Fruit fly (Drosophila melanogaster): ENCODE results near the gene betaCOP.

The betaCOP gene

DNA sequence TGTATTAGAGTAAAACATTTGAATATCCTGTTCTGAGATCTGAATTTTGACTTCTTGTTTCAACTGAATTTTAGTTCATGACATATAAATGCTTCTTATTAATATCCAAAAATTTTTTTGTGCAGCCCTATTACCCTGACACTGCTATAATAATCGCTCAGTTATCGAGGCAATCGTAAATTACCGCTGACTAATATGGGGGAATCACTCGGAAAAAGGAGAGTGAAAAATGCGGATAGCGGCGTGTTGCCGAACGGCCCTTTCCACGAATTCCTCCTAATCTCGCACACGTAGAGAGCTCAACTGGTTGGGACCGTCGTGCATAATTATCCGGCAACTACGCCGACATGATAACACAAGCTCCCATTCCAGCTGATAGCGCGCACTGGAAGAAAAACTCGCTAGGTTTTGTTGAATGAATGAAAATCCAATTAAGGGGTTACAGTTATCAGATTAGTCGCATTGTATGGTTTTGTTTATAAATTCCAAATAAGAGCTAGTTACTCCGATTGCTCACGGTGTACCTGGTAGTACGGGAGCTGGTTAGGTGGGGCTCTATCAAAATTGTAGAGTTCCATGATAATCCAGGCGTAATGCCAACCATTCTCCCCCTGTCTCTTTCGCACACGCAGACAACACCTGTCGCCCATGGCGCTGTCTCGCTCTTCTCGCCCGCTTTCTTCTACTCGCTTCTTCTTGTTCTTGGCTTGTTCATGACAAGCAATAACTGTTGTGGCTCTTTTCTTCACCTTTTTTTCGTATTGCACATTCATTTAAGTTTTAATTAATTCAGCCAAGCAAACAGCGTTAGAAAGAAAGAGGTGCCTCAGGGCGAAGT lies 17.0 kb downstream of the betaCOP start (continued):
- TF ChIP-seq CG9437 (GFP tag; optimal IDR thresholded peaks at IDR 0.05): peak; percentile 13
- TF ChIP-seq Spps (tag; optimal IDR thresholded peaks at IDR 0.05): no peak
- peak; percentile 80 for TF ChIP-seq sens (GFP tag)
- 0 out of 2 replicates have a peak, but pooled peaks have one; percentile 17 for TF ChIP-seq danr (GFP tag; IDR thresholded peaks at IDR 0.05)
- no peak for TF ChIP-seq CG4424 (GFP tag; optimal IDR thresholded peaks at IDR 0.05)
- no peak for TF ChIP-seq hkb (optimal IDR thresholded peaks at IDR 0.05)
- peak; percentile 62 for TF ChIP-seq hkb (GFP tag; IDR thresholded peaks at IDR 0.05)
- peak; percentile 43 for TF ChIP-seq pb (GFP tag; optimal IDR thresholded peaks at IDR 0.05)
- TF ChIP-seq Fer2 (tag; optimal IDR thresholded peaks at IDR 0.05): peak; percentile 13
- no peak for TF ChIP-seq CG9797 (GFP tag; optimal IDR thresholded peaks at IDR 0.05)
- peak; percentile 59 for TF ChIP-seq CG13424 (tag; optimal IDR thresholded peaks at IDR 0.05)
- peak; percentile 72 for TF ChIP-seq Gug (GFP tag; IDR thresholded peaks at IDR 0.05)
- TF ChIP-seq Hr3 (GFP tag; optimal IDR thresholded peaks at IDR 0.05): peak; percentile 32
- TF ChIP-seq inv (GFP tag; IDR thresholded peaks at IDR 0.05; ENCODE audit: partially characterized antibody): no peak
- TF ChIP-seq toy (GFP tag; IDR thresholded peaks at IDR 0.05): peak; percentile 62; the same call in 1 of the 2 replicates
- TF ChIP-seq CG2712 (tag; optimal IDR thresholded peaks at IDR 0.05): peak; percentile 52
- peak; percentile 21 for TF ChIP-seq kay (GFP tag; optimal IDR thresholded peaks at IDR 0.05)
- peak; percentile 24 for TF ChIP-seq Sox100B (GFP tag; optimal IDR thresholded peaks at IDR 0.05)
- peak; percentile 67 for TF ChIP-seq CG9817 (tag; optimal IDR thresholded peaks at IDR 0.05)
- TF ChIP-seq lola (GFP tag; optimal IDR thresholded peaks at IDR 0.05): peak in 2 of 3 experiments; percentile 8 to 15
- TF ChIP-seq hb (GFP tag; IDR thresholded peaks at IDR 0.05; ENCODE audit: partially characterized antibody): no peak
- peak; percentile 56 for TF ChIP-seq gcm2 (GFP tag; optimal IDR thresholded peaks at IDR 0.05)
- peak; percentile 54 for TF ChIP-seq CG4282 (GFP tag; optimal IDR thresholded peaks at IDR 0.05)
- TF ChIP-seq scrt (GFP tag; optimal IDR thresholded peaks at IDR 0.05): peak; percentile 66
- no peak for TF ChIP-seq Asciz (GFP tag; optimal IDR thresholded peaks at IDR 0.05)
- peak; percentile 22 for TF ChIP-seq chn (GFP tag; optimal IDR thresholded peaks at IDR 0.05)
- peak; percentile 76 for TF ChIP-seq Fer1 (GFP tag; optimal IDR thresholded peaks at IDR 0.05)
- no peak for TF ChIP-seq Tbp (GFP tag; optimal IDR thresholded peaks at IDR 0.05)
- TF ChIP-seq hbn (GFP tag; IDR thresholded peaks at IDR 0.05; ENCODE audit: partially characterized antibody): no peak
- no peak for TF ChIP-seq Bgb (GFP tag; IDR thresholded peaks at IDR 0.05; ENCODE audit: partially characterized antibody)
- TF ChIP-seq ttk (GFP tag; IDR thresholded peaks at IDR 0.05): peak; percentile 64
- peak; percentile 80 for TF ChIP-seq mirr (GFP tag; optimal IDR thresholded peaks at IDR 0.05)
- TF ChIP-seq CG34422 (GFP tag; IDR thresholded peaks at IDR 0.05): peak; percentile 68; the same call in 1 of the 3 replicates
- peak; percentile 96 for TF ChIP-seq CG12769 (tag; optimal IDR thresholded peaks at IDR 0.05)
- TF ChIP-seq CG10147 (GFP tag; optimal IDR thresholded peaks at IDR 0.05): peak; percentile 10
- peak; percentile 46 for TF ChIP-seq repo (GFP tag; optimal IDR thresholded peaks at IDR 0.05)
- peak; percentile 49 for TF ChIP-seq oc (tag; optimal IDR thresholded peaks at IDR 0.05)
- TF ChIP-seq HLH3B (GFP tag; IDR thresholded peaks at IDR 0.05): peak; percentile 75
- peak; percentile 63 for TF ChIP-seq CG10321 (GFP tag; IDR thresholded peaks at IDR 0.05)
- no peak for TF ChIP-seq jigr1 (GFP tag; IDR thresholded peaks at IDR 0.05)
- peak; percentile 54 for TF ChIP-seq CG32772 (GFP tag; IDR thresholded peaks at IDR 0.05)
- TF ChIP-seq CG14965 (GFP tag; optimal IDR thresholded peaks at IDR 0.05; ENCODE audit: borderline replicate concordance): no peak
- TF ChIP-seq tna (GFP tag; IDR thresholded peaks at IDR 0.05; ENCODE audit: partially characterized antibody): no peak
- TF ChIP-seq CG32532 (GFP tag; IDR thresholded peaks at IDR 0.05): peak; percentile 84
- TF ChIP-seq CG1832 (GFP tag; optimal IDR thresholded peaks at IDR 0.05): peak; percentile 53
- TF ChIP-seq CG12299 (tag; optimal IDR thresholded peaks at IDR 0.05): peak; percentile 41
- peak; percentile 46 for TF ChIP-seq Bteb2 (GFP tag; optimal IDR thresholded peaks at IDR 0.05)
- no peak for TF ChIP-seq eve (GFP tag; optimal IDR thresholded peaks at IDR 0.05)
- TF ChIP-seq CG3995 (GFP tag; optimal IDR thresholded peaks at IDR 0.05): peak; percentile 55
